Fruit fly (Drosophila melanogaster): ENCODE measurements around the gene ND-13B.
A peak's percentile ranks its signal among the peaks of the same experiment; 100 is the strongest.

Gene ND-13B

DNA sequence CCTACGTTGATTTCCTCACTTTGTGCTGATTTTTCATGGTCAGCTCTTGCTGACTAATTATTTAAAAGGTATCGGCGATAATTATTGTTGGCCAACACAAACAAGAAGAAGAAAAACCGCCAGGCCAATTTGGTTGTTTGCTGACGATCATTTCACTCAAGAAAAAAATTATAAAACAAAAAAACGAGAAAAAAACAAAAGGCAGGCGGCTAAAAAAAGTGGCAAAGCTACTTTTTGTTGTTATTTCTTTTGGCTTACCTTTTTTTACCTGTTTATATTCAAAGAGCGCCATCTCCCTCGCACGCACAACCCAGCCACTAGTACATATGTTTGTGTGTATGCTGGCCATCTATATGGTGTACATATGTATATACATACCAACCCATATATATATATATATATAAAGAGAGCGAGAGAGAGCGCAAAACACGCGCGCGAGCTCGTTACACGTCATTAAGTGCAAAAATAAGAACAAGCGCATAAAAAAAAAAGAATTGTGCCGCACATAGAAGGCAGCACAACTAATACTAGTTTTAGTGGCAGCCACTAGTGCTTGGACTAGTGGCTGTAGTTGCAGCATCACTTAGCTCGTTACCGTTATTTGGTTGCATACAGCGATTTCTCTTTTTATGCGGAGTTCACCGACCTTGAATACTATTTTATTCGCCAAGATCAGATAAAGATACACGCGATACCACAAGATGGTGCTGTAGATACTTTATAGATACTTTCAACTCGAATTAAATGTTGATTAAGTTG lies 18.1 kb downstream of the ND-13B start (continued):
- TF ChIP-seq CG7372 (GFP tag; IDR thresholded peaks at IDR 0.05) (no peak), sqz (GFP tag; optimal IDR thresholded peaks at IDR 0.05) (peak; percentile 96), gcm2 (GFP tag; optimal IDR thresholded peaks at IDR 0.05) (no peak), CG11456 (GFP tag; IDR thresholded peaks at IDR 0.05) (no peak), ro (GFP tag; IDR thresholded peaks at IDR 0.05) (no peak), CG2712 (tag; optimal IDR thresholded peaks at IDR 0.05) (no peak), dmrt99B (tag; optimal IDR thresholded peaks at IDR 0.05) (no peak), CG1233 (GFP tag; optimal IDR thresholded peaks at IDR 0.05) (no peak), Mad (GFP tag; optimal IDR thresholded peaks at IDR 0.05) (no peak), MTF-1 (GFP tag; optimal IDR thresholded peaks at IDR 0.05; ENCODE audit: borderline replicate concordance) (no peak), CG2889 (GFP tag; IDR thresholded peaks at IDR 0.05) (no peak), Hr78 (GFP tag; optimal IDR thresholded peaks at IDR 0.05) (no peak), CG2199 (GFP tag; IDR thresholded peaks at IDR 0.05) (0 out of 3 replicates have a peak, but pooled peaks have one; percentile 61), CG1647 (GFP tag; optimal IDR thresholded peaks at IDR 0.05) (no peak), grn (GFP tag; optimal IDR thresholded peaks at IDR 0.05) (peak; percentile 38), CG17186 (GFP tag; optimal IDR thresholded peaks at IDR 0.05) (no peak), Oli (tag; optimal IDR thresholded peaks at IDR 0.05) (no peak), prd (optimal IDR thresholded peaks at IDR 0.05) (no peak), prd (GFP tag; IDR thresholded peaks at IDR 0.05) (no peak), dpn (GFP tag; optimal IDR thresholded peaks at IDR 0.05) (no peak), shn (GFP tag; optimal IDR thresholded peaks at IDR 0.05) (no peak), exex (tag; optimal IDR thresholded peaks at IDR 0.05) (peak; percentile 13), Ravus (GFP tag; IDR thresholded peaks at IDR 0.05) (no peak), p53 (GFP tag; optimal IDR thresholded peaks at IDR 0.05) (no peak), Neu2 (GFP tag; optimal IDR thresholded peaks at IDR 0.05; ENCODE audit: borderline replicate concordance) (no peak), gsb-n (tag; optimal IDR thresholded peaks at IDR 0.05) (no peak), odd (GFP tag; optimal IDR thresholded peaks at IDR 0.05) (no peak)

DNA sequence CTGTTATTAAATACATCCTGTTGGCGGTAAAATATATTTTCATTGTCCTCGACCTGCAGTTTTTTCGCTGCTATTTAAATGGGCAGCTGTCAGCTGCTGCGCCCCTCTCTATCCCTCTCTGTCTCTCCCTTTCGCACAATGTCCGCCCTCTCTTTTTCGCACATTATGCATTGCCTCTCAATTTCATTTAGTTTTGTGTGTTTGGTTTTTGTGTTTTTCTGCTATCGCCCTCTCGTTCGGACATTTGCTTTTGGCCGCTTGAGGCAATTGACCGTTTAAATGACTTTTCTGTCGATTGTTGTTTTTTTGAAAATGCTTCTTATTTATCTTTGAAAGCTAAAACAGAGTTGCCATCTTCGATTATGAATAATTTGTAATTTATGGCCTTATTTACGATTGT lies 19.0 kb downstream of the ND-13B start:
- TF ChIP-seq CG8089 (GFP tag; optimal IDR thresholded peaks at IDR 0.05), result no peak
- peak; percentile 10 for TF ChIP-seq Blimp-1 (GFP tag; optimal IDR thresholded peaks at IDR 0.05)
- TF ChIP-seq tll (GFP tag; optimal IDR thresholded peaks at IDR 0.05), result peak in 1 of 2 experiments; percentile 57
- TF ChIP-seq CG17328 (GFP tag; IDR thresholded peaks at IDR 0.05), result no peak
- no peak for TF ChIP-seq NC2β (GFP tag; optimal IDR thresholded peaks at IDR 0.05)
- TF ChIP-seq Lpt (GFP tag; optimal IDR thresholded peaks at IDR 0.05), result no peak
- no peak for TF ChIP-seq Oli (tag; optimal IDR thresholded peaks at IDR 0.05)
- TF ChIP-seq lilli (GFP tag; optimal IDR thresholded peaks at IDR 0.05), result no peak
- TF ChIP-seq CG1832 (GFP tag; optimal IDR thresholded peaks at IDR 0.05), result peak; percentile 54
- no peak for TF ChIP-seq Scr (GFP tag; IDR thresholded peaks at IDR 0.05; ENCODE audit: partially characterized antibody)
- no peak for TF ChIP-seq CG17912 (GFP tag; optimal IDR thresholded peaks at IDR 0.05)
- peak; percentile 69; the same call in 1 of the 4 replicates for TF ChIP-seq chinmo (GFP tag; IDR thresholded peaks at IDR 0.05; ENCODE audit: partially characterized antibody)
- TF ChIP-seq CG30020 (tag; optimal IDR thresholded peaks at IDR 0.05), result no peak
- peak; percentile 19; the same call in 1 of the 2 replicates for TF ChIP-seq vvl (GFP tag; IDR thresholded peaks at IDR 0.05)
- TF ChIP-seq Abd-B (GFP tag; optimal IDR thresholded peaks at IDR 0.05), result no peak
- TF ChIP-seq ranshi (GFP tag; IDR thresholded peaks at IDR 0.05), result no peak
- TF ChIP-seq ssp (GFP tag; IDR thresholded peaks at IDR 0.05), result no peak
- no peak for TF ChIP-seq CG17802 (tag; optimal IDR thresholded peaks at IDR 0.05)
- TF ChIP-seq Atf-2 (GFP tag; optimal IDR thresholded peaks at IDR 0.05), result no peak
- TF ChIP-seq HLH3B (GFP tag; IDR thresholded peaks at IDR 0.05), result no peak
- 0 out of 2 replicates have a peak, but pooled peaks have one; percentile 16 for TF ChIP-seq H2.0 (GFP tag; IDR thresholded peaks at IDR 0.05)
- no peak for TF ChIP-seq Mad (GFP tag; optimal IDR thresholded peaks at IDR 0.05)
- TF ChIP-seq Med (GFP tag), result no peak
- peak in 1 of 2 experiments; percentile 0 for TF ChIP-seq Trl (optimal IDR thresholded peaks at IDR 0.05)
- no peak for TF ChIP-seq Trl (GFP tag; optimal IDR thresholded peaks at IDR 0.05)
- TF ChIP-seq CG2199 (GFP tag; IDR thresholded peaks at IDR 0.05), result peak; percentile 73; the same call in 1 of the 3 replicates
